Worm (Caenorhabditis elegans): ENCODE measurements around the gene C09E7.8.

The C09E7.8 gene

ce11 chrIII:6531099-6531498, 27.3 kb downstream of the C09E7.8 start, which contains the start of gene C09E7.11:
Gene C09E7.11 (plus strand): TSS chrIII:6531399.
- no peak for TF ChIP-seq fkh-10 (GFP tag; optimal IDR thresholded peaks at IDR 0.05)
- no peak for TF ChIP-seq lsy-2 (tag; optimal IDR thresholded peaks at IDR 0.05)
- TF ChIP-seq nhr-10 (tag; optimal IDR thresholded peaks at IDR 0.05) = no peak
- no peak for TF ChIP-seq gei-8 (GFP tag; optimal IDR thresholded peaks at IDR 0.05)
- no peak for TF ChIP-seq T26A8.4 (GFP tag; IDR thresholded peaks at IDR 0.05)
- TF ChIP-seq lin-15B (tag; optimal IDR thresholded peaks at IDR 0.05) = no peak
- TF ChIP-seq ceh-44 (GFP tag; IDR thresholded peaks at IDR 0.05) = no peak
- TF ChIP-seq sdz-12 (GFP tag; optimal IDR thresholded peaks at IDR 0.05) = no peak
- TF ChIP-seq ctbp-1 (GFP tag; IDR thresholded peaks at IDR 0.05) = no peak
- no peak for TF ChIP-seq spr-3 (GFP tag; optimal IDR thresholded peaks at IDR 0.05)
- TF ChIP-seq cey-2 (tag; optimal IDR thresholded peaks at IDR 0.05; ENCODE audit: borderline replicate concordance, insufficient read depth) = no peak
- TF ChIP-seq Y5F2A.4 (GFP tag; optimal IDR thresholded peaks at IDR 0.05) = no peak

DNA sequence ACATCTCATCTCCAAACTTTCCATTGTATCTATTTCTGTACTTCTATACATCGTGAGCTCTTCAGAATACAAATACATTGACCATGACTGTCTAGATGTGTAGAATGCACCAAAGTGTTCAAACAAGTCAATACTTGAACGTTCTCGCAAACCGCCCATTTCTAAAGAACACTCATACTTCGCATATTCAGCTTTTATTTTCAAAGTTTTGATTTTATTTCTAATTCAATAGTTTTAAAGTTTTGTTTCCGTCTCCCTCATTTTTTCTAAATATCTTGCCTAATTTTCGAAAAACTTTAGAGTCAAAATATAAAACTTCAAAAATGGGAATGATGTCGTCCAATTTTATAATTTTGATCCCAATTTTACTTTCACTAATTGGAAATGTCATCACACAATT, 30.5 kb downstream of the C09E7.8 start, which contains the start of gene pqn-10:
Gene pqn-10 (plus strand): TSS at position 301 of the 400 bp plus-strand sequence.
- TF ChIP-seq ztf-11 (tag; optimal IDR thresholded peaks at IDR 0.05) = no peak
- no peak for TF ChIP-seq nhr-48 (tag; optimal IDR thresholded peaks at IDR 0.05)
- TF ChIP-seq pqm-1 (tag; optimal IDR thresholded peaks at IDR 0.05) = no peak
- TF ChIP-seq ZK337.2 (GFP tag; IDR thresholded peaks at IDR 0.05) = no peak
- TF ChIP-seq lin-39 (tag; optimal IDR thresholded peaks at IDR 0.05) = no peak
- no peak for TF ChIP-seq attf-4 (tag; optimal IDR thresholded peaks at IDR 0.05)
- TF ChIP-seq nhr-76 (tag; optimal IDR thresholded peaks at IDR 0.05) = no peak
- TF ChIP-seq egl-43 (GFP tag; IDR thresholded peaks at IDR 0.05) = no peak
- TF ChIP-seq Y48G9A.11 (GFP tag; IDR thresholded peaks at IDR 0.05) = no peak
- TF ChIP-seq F49E8.2 (tag; optimal IDR thresholded peaks at IDR 0.05; ENCODE audit: borderline replicate concordance) = no peak
- no peak for TF ChIP-seq lin-29 (GFP tag; IDR thresholded peaks at IDR 0.05)
- no peak for TF ChIP-seq cey-2 (tag; optimal IDR thresholded peaks at IDR 0.05; ENCODE audit: borderline replicate concordance, insufficient read depth)
- no peak for TF ChIP-seq nhr-11 (tag; optimal IDR thresholded peaks at IDR 0.05)

- TF ChIP-seq ztf-11 (tag; optimal IDR thresholded peaks at IDR 0.05) (no peak), lin-38 (GFP tag; IDR thresholded peaks at IDR 0.05) (no peak), nhr-28 (tag; optimal IDR thresholded peaks at IDR 0.05) (no peak), Y105C5A.15 (GFP tag; IDR thresholded peaks at IDR 0.05) (no peak), spr-1 (tag; optimal IDR thresholded peaks at IDR 0.05) (no peak), F44E2.7 (GFP tag; IDR thresholded peaks at IDR 0.05) (no peak), lin-15B (tag; optimal IDR thresholded peaks at IDR 0.05) (no peak), pha-4 (GFP tag; IDR thresholded peaks at IDR 0.05) (no peak), pha-4 (tag; optimal IDR thresholded peaks at IDR 0.05) (no peak)
These were observed 32.8 kb downstream of the C09E7.8 start, which contains the start of gene oig-1 for ce11 chrIII:6525557-6525956. Gene oig-1 (minus strand): TSS chrIII:6525657.

DNA sequence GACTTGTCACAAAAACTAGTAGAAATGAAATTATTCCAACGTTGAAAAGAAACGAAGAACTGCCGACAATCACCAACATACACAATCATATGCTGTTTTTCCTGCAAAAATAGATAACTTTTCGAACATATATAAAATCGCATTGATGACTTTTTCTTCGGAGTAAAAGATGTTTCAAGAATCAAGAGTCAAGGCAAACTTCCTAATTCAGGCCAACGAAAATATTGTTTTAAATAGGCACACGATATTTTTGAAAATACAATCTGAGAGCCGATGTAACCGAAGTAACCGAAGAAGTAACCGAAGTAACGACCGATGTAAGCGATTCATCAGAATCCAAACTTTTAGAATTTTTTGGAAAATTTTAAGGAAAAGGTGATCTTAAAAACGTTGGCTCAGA, 38.4 kb downstream of the C09E7.8 start, which contains the start of gene C09E7.10:
Gene C09E7.10 (minus strand): TSS at position 101 of the 400 bp plus-strand sequence.
- no peak for TF ChIP-seq Y48G9A.11 (GFP tag; IDR thresholded peaks at IDR 0.05)
- TF ChIP-seq madf-5 (GFP tag; IDR thresholded peaks at IDR 0.05) = no peak
- TF ChIP-seq nhr-102 (tag; optimal IDR thresholded peaks at IDR 0.05) = no peak

ce11 chrIII:6514673-6515072, 43.7 kb downstream of the C09E7.8 start, which contains the start of gene acr-5:
Gene acr-5 (minus strand): TSS chrIII:6514773.
- TF ChIP-seq ceh-20 (GFP tag; IDR thresholded peaks at IDR 0.05) (no peak), R02D3.7 (tag; optimal IDR thresholded peaks at IDR 0.05) (no peak), hif-1 (tag; optimal IDR thresholded peaks at IDR 0.05) (no peak), zip-11 (GFP tag; IDR thresholded peaks at IDR 0.05) (no peak), nhr-10 (tag; optimal IDR thresholded peaks at IDR 0.05) (no peak)

Measured in whole organism, L4 larva.